Worm (Caenorhabditis elegans): ENCODE measurements around the gene fbxa-32.

The fbxa-32 gene

ce11 chrIII:1249111-1249583 lies 19.9 kb downstream of the fbxa-32 start, which contains the start of the genes fbxa-76 and fbxa-77:
fbxa-76 (minus strand) TSS chrIII:1249161.
fbxa-77 (plus strand) TSS chrIII:1249475.
- TF ChIP-seq sea-1 (GFP tag; conservative IDR thresholded peaks at IDR 0.05) (no peak), tra-4 (tag; optimal IDR thresholded peaks at IDR 0.05) (no peak), pes-1 (GFP tag; IDR thresholded peaks at IDR 0.05) (no peak), tbx-37 (GFP tag; conservative IDR thresholded peaks at IDR 0.05) (no peak), ceh-36 (tag; optimal IDR thresholded peaks at IDR 0.05) (no peak), hnd-1 (tag; optimal IDR thresholded peaks at IDR 0.05) (no peak), hmg-4 (GFP tag; optimal IDR thresholded peaks at IDR 0.05) (no peak), scrt-1 (GFP tag; IDR thresholded peaks at IDR 0.05) (no peak)

ce11 chrIII:1248335-1248734 lies 20.7 kb downstream of the fbxa-32 start:
- TF ChIP-seq tbx-37 (GFP tag; conservative IDR thresholded peaks at IDR 0.05) (no peak), aly-1 (tag; optimal IDR thresholded peaks at IDR 0.05) (no peak), flt-1 (GFP tag; IDR thresholded peaks at IDR 0.05) (no peak), ets-7 (tag; optimal IDR thresholded peaks at IDR 0.05) (no peak), scrt-1 (GFP tag; IDR thresholded peaks at IDR 0.05) (no peak), ama-1 (optimal IDR thresholded peaks at IDR 0.05) (no peak), hmbx-1 (tag; optimal IDR thresholded peaks at IDR 0.05) (no peak)

ce11 chrIII:1243199-1243598 lies 25.9 kb downstream of the fbxa-32 start, which contains the start of gene fbxa-63:
fbxa-63 (plus strand) TSS chrIII:1243508.
- no peak for TF ChIP-seq aly-1 (tag; optimal IDR thresholded peaks at IDR 0.05)
- TF ChIP-seq F13C5.2 (tag; optimal IDR thresholded peaks at IDR 0.05), result no peak
- TF ChIP-seq tbx-37 (GFP tag; conservative IDR thresholded peaks at IDR 0.05), result no peak
- no peak for TF ChIP-seq scrt-1 (GFP tag; IDR thresholded peaks at IDR 0.05)
- no peak for TF ChIP-seq sea-1 (GFP tag; conservative IDR thresholded peaks at IDR 0.05)
- TF ChIP-seq hmg-4 (GFP tag; optimal IDR thresholded peaks at IDR 0.05), result no peak
- TF ChIP-seq tbx-11 (GFP tag; IDR thresholded peaks at IDR 0.05), result no peak
- TF ChIP-seq pes-1 (GFP tag; IDR thresholded peaks at IDR 0.05), result no peak
- no peak for TF ChIP-seq hmbx-1 (tag; optimal IDR thresholded peaks at IDR 0.05)
- no peak for TF ChIP-seq tra-4 (tag; optimal IDR thresholded peaks at IDR 0.05)
- no peak for TF ChIP-seq ama-1 (optimal IDR thresholded peaks at IDR 0.05)
- TF ChIP-seq ets-7 (tag; optimal IDR thresholded peaks at IDR 0.05), result no peak
- no peak for TF ChIP-seq B0310.2 (tag; optimal IDR thresholded peaks at IDR 0.05)
- TF ChIP-seq flt-1 (GFP tag; IDR thresholded peaks at IDR 0.05), result no peak
- TF ChIP-seq ceh-13 (GFP tag; optimal IDR thresholded peaks at IDR 0.05), result no peak
- TF ChIP-seq hnd-1 (tag; optimal IDR thresholded peaks at IDR 0.05), result no peak

- TF ChIP-seq aly-1 (tag; optimal IDR thresholded peaks at IDR 0.05) (no peak), hmbx-1 (tag; optimal IDR thresholded peaks at IDR 0.05) (no peak), ama-1 (optimal IDR thresholded peaks at IDR 0.05) (no peak), scrt-1 (GFP tag; IDR thresholded peaks at IDR 0.05) (no peak), ceh-36 (tag; optimal IDR thresholded peaks at IDR 0.05) (no peak), F13C5.2 (tag; optimal IDR thresholded peaks at IDR 0.05) (no peak), hmg-4 (GFP tag; optimal IDR thresholded peaks at IDR 0.05) (no peak), ets-7 (tag; optimal IDR thresholded peaks at IDR 0.05) (no peak)
These were observed 30.4 kb downstream of the fbxa-32 start, which contains the start of gene fbxa-61 for ce11 chrIII:1238704-1239103. fbxa-61 (plus strand) TSS chrIII:1239048.

ce11 chrIII:1231186-1231585 lies 37.9 kb downstream of the fbxa-32 start:
- TF ChIP-seq sea-1 (GFP tag; conservative IDR thresholded peaks at IDR 0.05), result no peak
- no peak for TF ChIP-seq ceh-13 (GFP tag; optimal IDR thresholded peaks at IDR 0.05)

ce11 chrIII:1230672-1231071 lies 38.4 kb downstream of the fbxa-32 start:
- TF ChIP-seq ceh-13 (GFP tag; optimal IDR thresholded peaks at IDR 0.05) (no peak), sea-1 (GFP tag; conservative IDR thresholded peaks at IDR 0.05) (no peak), B0310.2 (tag; optimal IDR thresholded peaks at IDR 0.05) (no peak)

- no peak for TF ChIP-seq scrt-1 (GFP tag; IDR thresholded peaks at IDR 0.05)
- no peak for TF ChIP-seq tbx-11 (GFP tag; IDR thresholded peaks at IDR 0.05)
- TF ChIP-seq hmbx-1 (tag; optimal IDR thresholded peaks at IDR 0.05), result no peak
- no peak for TF ChIP-seq hmg-4 (GFP tag; optimal IDR thresholded peaks at IDR 0.05)
- no peak for TF ChIP-seq ceh-13 (GFP tag; optimal IDR thresholded peaks at IDR 0.05)
- TF ChIP-seq tbx-37 (GFP tag; conservative IDR thresholded peaks at IDR 0.05), result no peak
- no peak for TF ChIP-seq pes-1 (GFP tag; IDR thresholded peaks at IDR 0.05)
- no peak for TF ChIP-seq B0310.2 (tag; optimal IDR thresholded peaks at IDR 0.05)
- no peak for TF ChIP-seq ceh-36 (tag; optimal IDR thresholded peaks at IDR 0.05)
- TF ChIP-seq hnd-1 (tag; optimal IDR thresholded peaks at IDR 0.05), result no peak
- no peak for TF ChIP-seq sea-1 (GFP tag; conservative IDR thresholded peaks at IDR 0.05)
- no peak for TF ChIP-seq tra-4 (tag; optimal IDR thresholded peaks at IDR 0.05)
- no peak for TF ChIP-seq aly-1 (tag; optimal IDR thresholded peaks at IDR 0.05)
These were observed 38.9 kb downstream of the fbxa-32 start, which contains the start of gene pes-4 for ce11 chrIII:1230174-1230573. pes-4 (minus strand) TSS chrIII:1230274.

ce11 chrIII:1229510-1229909 lies 39.5 kb downstream of the fbxa-32 start:
- TF ChIP-seq ama-1 (optimal IDR thresholded peaks at IDR 0.05), result no peak

ce11 chrIII:1228593-1228992 lies 40.5 kb downstream of the fbxa-32 start:
- TF ChIP-seq B0310.2 (tag; optimal IDR thresholded peaks at IDR 0.05), result no peak
